Fruit fly (Drosophila melanogaster): ENCODE measurements around the gene Cyp305a1.

Cyp305a1 gene

dm6 chr3L:19793438-19793998, 19.6 kb downstream of the Cyp305a1 start, which contains the start of the genes CG42637, Gyc76C and SREBP (continued):
- TF ChIP-seq BEAF-32 (GFP tag; optimal IDR thresholded peaks at IDR 0.05), result peak; percentile 56
- TF ChIP-seq CG17186 (GFP tag; optimal IDR thresholded peaks at IDR 0.05), result peak; percentile 56
- TF ChIP-seq CG13624 (GFP tag; optimal IDR thresholded peaks at IDR 0.05), result no peak
- TF ChIP-seq nmo (GFP tag; optimal IDR thresholded peaks at IDR 0.05), result peak; percentile 40
- TF ChIP-seq zen2 (GFP tag; IDR thresholded peaks at IDR 0.05; ENCODE audit: partially characterized antibody), result no peak; the same call in 1 of the 3 replicates
- TF ChIP-seq CG4854 (GFP tag; optimal IDR thresholded peaks at IDR 0.05), result no peak
- TF ChIP-seq H2.0 (GFP tag; IDR thresholded peaks at IDR 0.05), result no peak
- peak; percentile 6 for TF ChIP-seq CG12071 (GFP tag; optimal IDR thresholded peaks at IDR 0.05)
- TF ChIP-seq gsb-n (tag; optimal IDR thresholded peaks at IDR 0.05), result peak; percentile 35
- 0 out of 3 replicates have a peak, but pooled peaks have one; percentile 29 for TF ChIP-seq CG11456 (GFP tag; IDR thresholded peaks at IDR 0.05)
- peak; percentile 44 for TF ChIP-seq MBD-R2 (GFP tag; IDR thresholded peaks at IDR 0.05)
- peak; percentile 43; the same call in 1 of the 2 replicates for TF ChIP-seq stc (GFP tag; IDR thresholded peaks at IDR 0.05)
- TF ChIP-seq ase (GFP tag; IDR thresholded peaks at IDR 0.05), result no peak
- TF ChIP-seq Opbp (GFP tag; IDR thresholded peaks at IDR 0.05; ENCODE audit: partially characterized antibody), result peak; percentile 69
- 0 out of 2 replicates have a peak, but pooled peaks have one; percentile 10 for TF ChIP-seq CG8765 (GFP tag; IDR thresholded peaks at IDR 0.05)
- peak; percentile 51 for TF ChIP-seq B-H2 (GFP tag; optimal IDR thresholded peaks at IDR 0.05)
- TF ChIP-seq HLHmδ (GFP tag; optimal IDR thresholded peaks at IDR 0.05), result peak; percentile 5
- peak; percentile 1 for TF ChIP-seq dmrt11E (tag; optimal IDR thresholded peaks at IDR 0.05)
- TF ChIP-seq insv (GFP tag; optimal IDR thresholded peaks at IDR 0.05), result peak in 1 of 2 experiments; percentile 21
- TF ChIP-seq Abd-B (GFP tag; optimal IDR thresholded peaks at IDR 0.05), result peak; percentile 47
- peak; percentile 75 for TF ChIP-seq CTCF (GFP tag; optimal IDR thresholded peaks at IDR 0.05)
- TF ChIP-seq CG10543 (GFP tag; optimal IDR thresholded peaks at IDR 0.05), result no peak
- peak; percentile 13 for TF ChIP-seq her (GFP tag; optimal IDR thresholded peaks at IDR 0.05)
- peak; percentile 64 for TF ChIP-seq CG3847 (GFP tag; IDR thresholded peaks at IDR 0.05)
- TF ChIP-seq E2f1 (GFP tag; IDR thresholded peaks at IDR 0.05), result peak; percentile 31; the same call in 1 of the 2 replicates

dm6 chr3L:19792717-19793437, 20.3 kb downstream of the Cyp305a1 start:
- TF ChIP-seq CG11398 (GFP tag; optimal IDR thresholded peaks at IDR 0.05) (no peak), CG11695 (GFP tag; IDR thresholded peaks at IDR 0.05) (no peak), bsh (GFP tag; optimal IDR thresholded peaks at IDR 0.05) (peak in 1 of 2 experiments; percentile 61), CG12155 (GFP tag; optimal IDR thresholded peaks at IDR 0.05) (no peak), Bdp1 (GFP tag; optimal IDR thresholded peaks at IDR 0.05) (no peak), Deaf1 (tag; optimal IDR thresholded peaks at IDR 0.05) (no peak), Blimp-1 (GFP tag; optimal IDR thresholded peaks at IDR 0.05) (no peak), CG31224 (GFP tag; IDR thresholded peaks at IDR 0.05) (no peak), lilli (GFP tag; optimal IDR thresholded peaks at IDR 0.05) (no peak), nom (GFP tag; optimal IDR thresholded peaks at IDR 0.05) (peak; percentile 67), Atf6 (GFP tag; IDR thresholded peaks at IDR 0.05) (0 out of 2 replicates have a peak, but pooled peaks have one; percentile 31), CG12104 (GFP tag; optimal IDR thresholded peaks at IDR 0.05) (no peak), Elba2 (GFP tag; optimal IDR thresholded peaks at IDR 0.05) (peak; percentile 26), Hr39 (optimal IDR thresholded peaks at IDR 0.05) (no peak), psq (GFP tag; optimal IDR thresholded peaks at IDR 0.05) (no peak), pan (optimal IDR thresholded peaks at IDR 0.05) (no peak), pan (GFP tag; optimal IDR thresholded peaks at IDR 0.05 in 1 of 2, IDR thresholded peaks at IDR 0.05 in 1 of 2) (no peak), chinmo (GFP tag; IDR thresholded peaks at IDR 0.05; ENCODE audit: partially characterized antibody) (0 out of 4 replicates have a peak, but pooled peaks have one; percentile 15), tna (GFP tag; IDR thresholded peaks at IDR 0.05; ENCODE audit: partially characterized antibody) (no peak), Gug (GFP tag; IDR thresholded peaks at IDR 0.05) (no peak), lov (optimal IDR thresholded peaks at IDR 0.05) (no peak), lov (GFP tag; IDR thresholded peaks at IDR 0.05) (0 out of 3 replicates have a peak, but pooled peaks have one; percentile 17), CG10543 (GFP tag; optimal IDR thresholded peaks at IDR 0.05) (no peak), CG9215 (GFP tag; IDR thresholded peaks at IDR 0.05) (no peak), CG15514 (GFP tag; optimal IDR thresholded peaks at IDR 0.05) (no peak), Jarid2 (GFP tag; optimal IDR thresholded peaks at IDR 0.05) (no peak)
